Worm (Caenorhabditis elegans) whole organism, mixed stage, embryonic: ENCODE data around the gene try-13.

Experiments used
- elt-3 ChIP-seq: fragments of 150-350 bp; optimal IDR thresholded peaks from 2 replicates; lab custom pipeline; 2014; ENCODE audit warnings: missing biosample characterization, missing genetic modification characterization
- lin-13 ChIP-seq: fragments of 150-350 bp; optimal IDR thresholded peaks from 2 replicates; lab custom pipeline; 2014; ENCODE audit warnings: missing biosample characterization, missing genetic modification characterization
- nhr-28 ChIP-seq: fragments of 150-350 bp; optimal IDR thresholded peaks from 2 replicates; lab custom pipeline; 2014; ENCODE audit warnings: missing biosample characterization, missing genetic modification characterization
- pha-4 ChIP-seq: fragments of 150-350 bp; optimal IDR thresholded peaks from 2 replicates; lab custom pipeline; 2018; ENCODE audit warnings: missing biosample characterization, missing genetic modification reagents, missing genetic modification characterization
- snpc-4 ChIP-seq: fragments of 150-350 bp; optimal IDR thresholded peaks from 2 replicates; lab custom pipeline; 2014; ENCODE audit warnings: missing biosample characterization, missing genetic modification characterization
- tbx-8 ChIP-seq: fragments of 200-800 bp; sonication (Bioruptor generic); optimal IDR thresholded peaks from 2 replicates; lab custom pipeline; 2018; ENCODE audit warnings: mild to moderate bottlenecking, missing genetic modification characterization, moderate library complexity, missing compliant biosample characterization
- unc-62 ChIP-seq: fragments of 150-350 bp; optimal IDR thresholded peaks from 2 replicates; lab custom pipeline; 2014; ENCODE audit warnings: missing biosample characterization, missing genetic modification reagents, missing genetic modification characterization
- ztf-11 ChIP-seq: fragments of 150-350 bp; optimal IDR thresholded peaks from 2 replicates; lab custom pipeline; 2014; ENCODE audit warnings: missing biosample characterization, missing genetic modification characterization

DNA sequence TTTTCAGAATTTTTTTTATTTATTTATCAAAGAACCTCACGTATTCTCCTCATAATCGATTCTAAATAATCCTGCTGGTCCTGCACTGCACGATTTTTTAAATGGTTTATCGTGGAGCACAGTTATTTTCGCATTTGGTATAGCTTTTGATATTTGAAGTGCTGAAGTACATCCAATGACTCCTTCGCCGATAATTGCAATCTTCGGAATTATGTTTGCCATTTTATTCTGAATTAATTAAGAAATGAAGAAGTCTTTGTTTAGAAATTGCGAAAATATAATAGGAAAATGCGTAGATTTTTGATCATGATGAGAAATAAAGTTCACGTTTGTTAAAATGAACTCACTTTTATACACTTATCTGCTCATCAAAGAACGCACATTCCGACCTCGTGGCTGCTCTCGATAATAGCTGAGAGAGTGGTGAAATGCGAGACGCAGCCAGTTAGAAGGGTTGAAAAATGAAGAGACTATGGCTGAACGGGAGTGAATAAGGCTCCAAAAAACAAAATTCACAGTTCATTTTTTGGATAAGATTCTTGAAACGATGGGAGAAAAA lies 5.0 kb upstream of the try-13 start:
- TF ChIP-seq snpc-4 (tag; lab: Kevin White, UChicago), result no peak
- TF ChIP-seq pha-4 (tag; lab: Kevin White, UChicago), result no peak
- no peak for TF ChIP-seq nhr-28 (tag; lab: Kevin White, UChicago)
- no peak for TF ChIP-seq ztf-11 (tag; lab: Kevin White, UChicago)
- no peak for TF ChIP-seq tbx-8 (GFP tag; lab: Kevin White, UChicago)
- TF ChIP-seq unc-62, result no peak
- no peak for TF ChIP-seq lin-13
- TF ChIP-seq elt-3, result no peak
